Fruit fly (Drosophila melanogaster) whole organism, embryonic: Measurements from ENCODE around the gene car.

ENCODE experiments used
- CG13287 ChIP-seq: fragments of 200-800 bp; sonication (Bioruptor generic); IDR thresholded peaks from 2 replicates; pipeline ENCODE4 v1.3.6; 2022; ENCODE audit warnings: missing biosample characterization, missing genetic modification characterization; ENCODE audit not compliant: partially characterized antibody
- CG6791 ChIP-seq: fragments of 200-800 bp; sonication (Bioruptor generic); IDR thresholded peaks from 3 replicates; pipeline ENCODE4 v1.3.6; 2022; ENCODE audit warnings: missing biosample characterization, missing genetic modification characterization; ENCODE audit not compliant: partially characterized antibody
- MBD-R2 ChIP-seq: fragments of 200-800 bp; sonication (Bioruptor generic); IDR thresholded peaks from 2 replicates; pipeline ENCODE4 v1.3.6; 2022; ENCODE audit warnings: missing biosample characterization, missing genetic modification characterization
- Pdp1 ChIP-seq, 2 experiments: fragments of 200-800 bp; sonication (Bioruptor generic); optimal IDR thresholded peaks; 3 replicates each; lab custom pipeline; 2016; ENCODE audit warnings: missing biosample characterization in 2 of 2, missing genetic modification characterization in 2 of 2, mild to moderate bottlenecking in 1 of 2, moderate library complexity in 1 of 2
- pzg ChIP-seq: fragments of 200-800 bp; sonication (Bioruptor generic); optimal IDR thresholded peaks from 3 replicates; lab custom pipeline; 2018; ENCODE audit warnings: missing biosample characterization, mild to moderate bottlenecking, missing genetic modification characterization, moderate library complexity
- sens-2 ChIP-seq: fragments of 200-800 bp; sonication (Bioruptor generic); IDR thresholded peaks from 2 replicates; pipeline ENCODE4 v1.3.6; 2022; ENCODE audit warnings: missing biosample characterization, missing genetic modification characterization

Gene car

DNA sequence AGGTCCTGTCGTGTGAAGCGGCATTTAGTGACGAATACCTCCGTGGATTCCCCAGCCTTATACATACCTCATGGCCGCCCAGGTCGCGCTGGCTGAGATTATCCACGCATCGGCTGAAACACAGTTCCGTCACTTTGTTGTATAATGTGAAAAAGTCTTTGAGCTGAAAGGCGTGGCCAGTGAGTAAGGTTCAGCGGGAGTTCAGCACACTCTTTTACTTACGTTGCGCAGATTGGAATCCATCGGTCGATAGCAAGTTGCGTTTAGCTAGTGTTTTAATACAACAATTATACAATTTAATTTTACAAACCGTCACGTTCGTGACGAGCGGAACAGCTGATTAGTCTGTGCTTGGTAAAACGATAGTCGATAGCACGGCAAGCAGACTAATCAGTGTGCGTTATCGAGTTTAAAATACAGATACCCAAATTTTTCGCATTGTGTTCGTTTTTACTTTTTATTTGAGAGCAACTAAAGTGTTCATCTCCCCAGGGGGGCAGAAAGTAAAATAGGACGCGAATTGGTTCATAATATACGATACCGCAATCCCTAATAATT lies 52.4 kb downstream of the car start, which contains the start of the genes Pstk and Tim9b (continued):
- peak; percentile 77 for TF ChIP-seq CG6791
- TF ChIP-seq CG13287 = peak; percentile 67
- peak; percentile 38 for TF ChIP-seq pzg (GFP tag; lab: Kevin White, UChicago)
- TF ChIP-seq Pdp1 (GFP tag; optimal IDR thresholded peaks at IDR 0.05; lab: Kevin White, UChicago) = peak in 1 of 2 experiments; percentile 93
- TF ChIP-seq MBD-R2 (GFP tag; lab: Robert Waterston, UW) = peak; percentile 54
- TF ChIP-seq sens-2 = no peak
- TF ChIP-seq, all 482 proteins: peak for 33
